Worm (Caenorhabditis elegans): ENCODE data around the gene srg-30.

Gene srg-30

DNA sequence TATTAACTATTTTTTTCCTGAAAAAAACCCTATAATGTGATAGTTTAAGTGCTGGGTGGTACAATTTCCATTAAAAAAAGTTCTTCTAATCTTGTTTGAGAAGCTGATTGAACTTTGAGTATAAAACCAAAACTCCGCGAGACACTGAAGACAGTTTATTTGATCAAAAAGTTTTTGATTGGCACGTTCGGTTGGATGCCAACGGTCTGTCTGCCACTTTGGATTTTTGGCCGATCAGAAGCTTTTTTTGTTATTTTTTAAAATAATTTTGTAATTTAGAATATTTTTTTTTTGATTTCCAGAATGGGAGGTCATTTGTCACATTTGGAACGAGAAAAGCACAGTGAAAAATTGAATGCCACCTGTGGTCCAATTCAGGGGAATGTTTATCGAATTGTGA is 48.6 kb downstream of the srg-30 start, which contains the start of gene cest-28:
cest-28 (plus strand) TSS at position 301 of the 400 bp plus-strand sequence.
- peak; percentile 32 for TF ChIP-seq nhr-80 (tag; optimal IDR thresholded peaks at IDR 0.05)
- no peak for TF ChIP-seq attf-6 (GFP tag; IDR thresholded peaks at IDR 0.05)

- no peak for TF ChIP-seq lir-1 (GFP tag; conservative IDR thresholded peaks at IDR 0.05)
- TF ChIP-seq hrde-1 (tag; optimal IDR thresholded peaks at IDR 0.05; ENCODE audit: borderline replicate concordance) = no peak
- no peak for TF ChIP-seq ztf-18 (tag; optimal IDR thresholded peaks at IDR 0.05)
- TF ChIP-seq nhr-90 (tag; optimal IDR thresholded peaks at IDR 0.05) = no peak
- no peak for TF ChIP-seq attf-3 (GFP tag; conservative IDR thresholded peaks at IDR 0.05)
- no peak for TF ChIP-seq hlh-12 (tag; optimal IDR thresholded peaks at IDR 0.05)
- no peak for TF ChIP-seq rcor-1 (GFP tag; IDR thresholded peaks at IDR 0.05)
- no peak for TF ChIP-seq ceh-58 (GFP tag; IDR thresholded peaks at IDR 0.05)
- TF ChIP-seq atf-7 (tag; optimal IDR thresholded peaks at IDR 0.05) = no peak
- TF ChIP-seq F23B12.7 (tag; optimal IDR thresholded peaks at IDR 0.05; ENCODE audit: insufficient read depth) = no peak
- TF ChIP-seq T26A5.8 (tag; optimal IDR thresholded peaks at IDR 0.05) = no peak
- no peak for TF ChIP-seq nfyb-1 (GFP tag; IDR thresholded peaks at IDR 0.05)
- no peak for TF ChIP-seq B0019.2 (GFP tag; conservative IDR thresholded peaks at IDR 0.05)
- no peak for TF ChIP-seq ztf-26 (tag; optimal IDR thresholded peaks at IDR 0.05)
- TF ChIP-seq attf-5 (GFP tag; optimal IDR thresholded peaks at IDR 0.05) = no peak
- no peak for TF ChIP-seq lin-35 (GFP tag; optimal IDR thresholded peaks at IDR 0.05)
- TF ChIP-seq rpc-1 (optimal IDR thresholded peaks at IDR 0.05) = no peak
- TF ChIP-seq rpc-1 (tag; optimal IDR thresholded peaks at IDR 0.05) = no peak
These were observed 49.4 kb downstream of the srg-30 start, which contains the start of gene str-180 for ce11 chrV:6668741-6669140. str-180 (minus strand) TSS chrV:6668841.
